Fruit fly (Drosophila melanogaster): ENCODE measurements around the gene CG33928.

The CG33928 gene

dm6 chr2L:17472582-17473524 lies 36.5 kb upstream of the CG33928 start, which contains the start of gene BicD (continued):
- peak; percentile 22 for TF ChIP-seq scrt (GFP tag; optimal IDR thresholded peaks at IDR 0.05)
- TF ChIP-seq bsh (GFP tag; optimal IDR thresholded peaks at IDR 0.05), result peak in 1 of 2 experiments; percentile 0
- TF ChIP-seq dysf (GFP tag; IDR thresholded peaks at IDR 0.05), result 0 out of 3 replicates have a peak, but pooled peaks have one; percentile 6
- TF ChIP-seq CG7786 (GFP tag; optimal IDR thresholded peaks at IDR 0.05), result no peak
- no peak for TF ChIP-seq al (GFP tag; IDR thresholded peaks at IDR 0.05)
- TF ChIP-seq Ssrp (tag; optimal IDR thresholded peaks at IDR 0.05), result no peak
- no peak for TF ChIP-seq CG7372 (GFP tag; IDR thresholded peaks at IDR 0.05)
- TF ChIP-seq Dip3 (GFP tag; optimal IDR thresholded peaks at IDR 0.05), result no peak
- TF ChIP-seq Nf-YC (tag; optimal IDR thresholded peaks at IDR 0.05), result peak; percentile 53
- peak; percentile 31 for TF ChIP-seq odd (GFP tag; optimal IDR thresholded peaks at IDR 0.05)
- TF ChIP-seq Sry-δ (GFP tag; optimal IDR thresholded peaks at IDR 0.05), result peak; percentile 56
- TF ChIP-seq her (GFP tag; optimal IDR thresholded peaks at IDR 0.05), result no peak
- no peak for TF ChIP-seq Sox100B (GFP tag; optimal IDR thresholded peaks at IDR 0.05)
- no peak for TF ChIP-seq CG2889 (GFP tag; IDR thresholded peaks at IDR 0.05)
- peak; percentile 0 for TF ChIP-seq CG6765 (GFP tag; optimal IDR thresholded peaks at IDR 0.05)
- TF ChIP-seq CG5953 (GFP tag; IDR thresholded peaks at IDR 0.05), result no peak
- TF ChIP-seq ac (GFP tag; optimal IDR thresholded peaks at IDR 0.05), result no peak
- TF ChIP-seq jing (GFP tag; optimal IDR thresholded peaks at IDR 0.05), result no peak
- TF ChIP-seq row (GFP tag; IDR thresholded peaks at IDR 0.05), result no peak
- TF ChIP-seq CG9876 (GFP tag; optimal IDR thresholded peaks at IDR 0.05), result no peak
- no peak for TF ChIP-seq CG6272 (GFP tag; IDR thresholded peaks at IDR 0.05)
- no peak for TF ChIP-seq CG1233 (GFP tag; optimal IDR thresholded peaks at IDR 0.05)
- no peak for TF ChIP-seq ttk (GFP tag; IDR thresholded peaks at IDR 0.05)
- peak; percentile 65 for TF ChIP-seq pita (GFP tag; optimal IDR thresholded peaks at IDR 0.05)
- TF ChIP-seq CG11247 (GFP tag; IDR thresholded peaks at IDR 0.05), result no peak
- TF ChIP-seq hbn (GFP tag; IDR thresholded peaks at IDR 0.05; ENCODE audit: partially characterized antibody), result no peak; the same call in 1 of the 2 replicates
- no peak for TF ChIP-seq zfh1 (GFP tag; IDR thresholded peaks at IDR 0.05)
- no peak for TF ChIP-seq CG11504 (tag; optimal IDR thresholded peaks at IDR 0.05)
- TF ChIP-seq CG8765 (GFP tag; IDR thresholded peaks at IDR 0.05), result no peak
- no peak for TF ChIP-seq CG4328 (GFP tag; optimal IDR thresholded peaks at IDR 0.05)
- no peak for TF ChIP-seq Sry-β (GFP tag; optimal IDR thresholded peaks at IDR 0.05)
- peak; percentile 11 for TF ChIP-seq CG7928 (GFP tag; optimal IDR thresholded peaks at IDR 0.05)
- no peak for TF ChIP-seq CG11456 (GFP tag; IDR thresholded peaks at IDR 0.05)
- peak; percentile 32 for TF ChIP-seq Ets97D (GFP tag; optimal IDR thresholded peaks at IDR 0.05)
- no peak for TF ChIP-seq trh (GFP tag; optimal IDR thresholded peaks at IDR 0.05)
- TF ChIP-seq chm (GFP tag; IDR thresholded peaks at IDR 0.05), result no peak
- no peak for TF ChIP-seq CG8944 (GFP tag; optimal IDR thresholded peaks at IDR 0.05)
- no peak for TF ChIP-seq B-H1 (GFP tag; IDR thresholded peaks at IDR 0.05)
- no peak for TF ChIP-seq CG3065 (GFP tag; optimal IDR thresholded peaks at IDR 0.05)
- no peak for TF ChIP-seq CG31224 (GFP tag; IDR thresholded peaks at IDR 0.05)
- TF ChIP-seq pum (GFP tag; optimal IDR thresholded peaks at IDR 0.05), result no peak
- no peak for TF ChIP-seq jigr1 (GFP tag; IDR thresholded peaks at IDR 0.05)
- peak; percentile 46 for TF ChIP-seq D (optimal IDR thresholded peaks at IDR 0.05)
- TF ChIP-seq D (GFP tag; optimal IDR thresholded peaks at IDR 0.05), result no peak
- TF ChIP-seq CG2129 (GFP tag; IDR thresholded peaks at IDR 0.05; ENCODE audit: partially characterized antibody), result no peak
- TF ChIP-seq HLH54F (GFP tag; optimal IDR thresholded peaks at IDR 0.05), result no peak
- TF ChIP-seq chinmo (GFP tag; IDR thresholded peaks at IDR 0.05; ENCODE audit: partially characterized antibody), result 0 out of 4 replicates have a peak, but pooled peaks have one; percentile 62
- TF ChIP-seq fd96Cb (tag; optimal IDR thresholded peaks at IDR 0.05), result no peak
- 0 out of 3 replicates have a peak, but pooled peaks have one; percentile 9 for TF ChIP-seq CG7963 (GFP tag; IDR thresholded peaks at IDR 0.05; ENCODE audit: partially characterized antibody)
- TF ChIP-seq gem (tag; optimal IDR thresholded peaks at IDR 0.05), result no peak
